Worm (Caenorhabditis elegans) whole organism, L4/young adult: ENCODE data around the gene clc-18.

ENCODE experiments used
- W03F9.2 ChIP-seq: fragments of 150-350 bp; optimal IDR thresholded peaks from 2 replicates; lab custom pipeline; 2014; ENCODE audit warnings: missing biosample characterization, missing genetic modification characterization
- him-1 ChIP-seq: sonication (generic microtip); optimal IDR thresholded peaks from 2 replicates; lab custom pipeline; 2016; ENCODE audit warnings: missing genotype, missing genetic modification reagents, missing genetic modification characterization, missing compliant biosample characterization

DNA sequence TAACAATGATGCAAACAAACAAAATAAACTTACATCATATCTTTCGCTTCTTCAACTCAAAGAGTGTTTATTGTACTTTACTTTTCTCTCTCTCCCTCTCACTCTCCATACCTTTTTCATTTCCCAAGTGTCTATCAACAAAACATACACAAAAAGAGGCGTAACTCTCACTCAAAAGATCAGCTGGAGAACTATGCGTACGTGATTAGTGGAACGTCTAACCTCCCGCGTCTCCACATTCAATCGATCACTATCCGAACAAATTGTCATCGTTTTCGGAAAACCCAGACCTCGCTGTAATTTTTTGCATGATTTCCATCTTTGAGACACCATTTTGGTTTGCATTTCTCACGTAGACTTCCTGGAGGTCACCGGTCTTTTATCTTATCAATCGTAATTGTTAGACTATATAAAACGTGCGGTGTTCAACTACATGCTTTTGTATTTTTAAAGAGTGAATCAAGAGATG, 21.7 kb upstream of the clc-18 start, which contains the start of gene nhr-57:
- TF ChIP-seq him-1 (tag; lab: Kevin White, UChicago), result no peak
- no peak for TF ChIP-seq W03F9.2 (tag; lab: Kevin White, UChicago)
